Fruit fly (Drosophila melanogaster) S2 (cell line): Measurements from ENCODE around the gene CG4907.

Experiments
- CG8478 ChIP-seq: fragments of >200 bp; optimal IDR thresholded peaks from 2 replicates; lab custom pipeline; 2018
- CTCF ChIP-seq, 2 experiments: fragments of >200 bp; optimal IDR thresholded peaks; 2 replicates each; lab custom pipeline; 2018

DNA sequence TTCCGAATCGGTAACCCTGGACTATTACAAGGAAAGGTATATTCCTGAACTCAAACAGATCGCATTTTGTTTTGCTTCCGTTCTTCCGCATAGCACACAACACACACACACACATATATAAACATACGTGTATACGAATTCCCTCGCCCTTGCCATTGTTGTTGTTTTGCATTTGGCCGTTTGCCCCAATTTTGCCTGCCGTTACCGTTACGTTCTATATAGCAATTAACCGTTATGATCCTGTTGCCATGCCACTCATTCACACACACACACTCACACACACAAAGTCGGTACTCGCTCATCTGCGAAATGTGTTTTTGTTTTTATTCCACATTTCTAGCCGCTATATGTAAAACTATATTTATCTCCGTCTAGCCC, 16.9 kb upstream of the CG4907 start:
- TF ChIP-seq CG8478 (lab: Kevin White, UChicago) (no peak), CTCF (optimal IDR thresholded peaks at IDR 0.05; lab: Kevin White, UChicago) (no peak)
